Fruit fly (Drosophila melanogaster) Kc167 (cell line): Measurements from ENCODE around the gene Taf3.

Experiments
- Myc ChIP-seq: fragments of >200 bp; optimal IDR thresholded peaks from 2 replicates; lab custom pipeline; 2017; ENCODE audit warnings: missing external identifiers
- psq ChIP-seq: fragments of >200 bp; optimal IDR thresholded peaks from 2 replicates; lab custom pipeline; 2017; ENCODE audit warnings: missing external identifiers
- ttk ChIP-seq: sonication (Bioruptor generic); optimal IDR thresholded peaks from 2 replicates; lab custom pipeline; 2017; ENCODE audit warnings: missing external identifiers

DNA sequence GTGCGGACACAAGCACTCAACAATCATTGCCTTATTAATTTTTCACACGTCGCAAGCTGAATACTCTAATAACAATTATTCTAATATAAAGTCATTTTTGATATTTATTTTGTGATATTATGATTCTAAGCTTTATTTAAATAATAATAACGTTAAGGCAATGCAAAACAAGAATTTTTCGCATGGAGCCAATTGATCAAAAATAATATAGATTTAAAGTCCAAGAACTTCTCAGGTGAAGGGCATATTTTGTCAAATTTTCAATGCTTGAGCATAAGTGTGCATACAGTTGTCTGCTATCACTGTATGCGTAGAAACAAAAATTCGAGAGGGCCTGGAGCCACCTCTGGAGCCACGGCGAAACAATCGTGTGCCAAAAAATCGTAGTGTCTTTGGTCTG, 32.3 kb downstream of the Taf3 start:
- no peak for TF ChIP-seq psq (lab: Kevin White, UChicago)
- no peak for TF ChIP-seq ttk (lab: Kevin White, UChicago)
- TF ChIP-seq Myc, result no peak
